Fruit fly (Drosophila melanogaster) whole organism, embryonic: ENCODE results near the gene CG46439.

ENCODE experiments used
- Atf6 ChIP-seq: fragments of 200-800 bp; sonication (Bioruptor generic); IDR thresholded peaks from 2 replicates; pipeline ENCODE4 v1.3.6; 2022; ENCODE audit warnings: missing biosample characterization, missing genetic modification characterization
- CG10267 ChIP-seq: fragments of 200-800 bp; sonication (Bioruptor generic); optimal IDR thresholded peaks from 2 replicates; lab custom pipeline; 2018; ENCODE audit warnings: missing biosample characterization, mild to moderate bottlenecking, missing genetic modification characterization, moderate library complexity
- CG11247 ChIP-seq: fragments of 200-800 bp; sonication (Bioruptor generic); IDR thresholded peaks from 2 replicates; pipeline ENCODE4 v1.3.6; 2022; ENCODE audit warnings: missing biosample characterization, missing genetic modification characterization
- CG12236 ChIP-seq: fragments of 200-800 bp; sonication (Bioruptor generic); optimal IDR thresholded peaks from 2 replicates; lab custom pipeline; 2016; ENCODE audit warnings: missing biosample characterization, missing genetic modification characterization
- CG1233 ChIP-seq: fragments of 200-800 bp; sonication (Bioruptor generic); optimal IDR thresholded peaks from 4 replicates; lab custom pipeline; 2018; ENCODE audit warnings: missing biosample characterization, mild to moderate bottlenecking, missing genetic modification characterization
- CG13123 ChIP-seq: fragments of 200-800 bp; sonication (Bioruptor generic); optimal IDR thresholded peaks from 2 replicates; lab custom pipeline; 2016; ENCODE audit warnings: missing biosample characterization, missing genetic modification characterization
- CG14860 ChIP-seq: fragments of 200-800 bp; sonication (Bioruptor generic); IDR thresholded peaks from 3 replicates; pipeline ENCODE4 v1.3.6; 2022; ENCODE audit warnings: missing biosample characterization, missing genetic modification characterization; ENCODE audit not compliant: partially characterized antibody
- CG15514 ChIP-seq: fragments of 200-800 bp; sonication (Bioruptor generic); optimal IDR thresholded peaks from 3 replicates; lab custom pipeline; 2017; ENCODE audit warnings: missing biosample characterization, missing genetic modification characterization, mild to moderate bottlenecking, moderate library complexity, missing genetic modification reagents
- CG17328 ChIP-seq: fragments of 200-800 bp; sonication (Bioruptor generic); IDR thresholded peaks from 2 replicates; pipeline ENCODE4 v1.3.6; 2022; ENCODE audit warnings: missing biosample characterization, missing genetic modification characterization
- CG1792 ChIP-seq: fragments of 200-800 bp; sonication (Bioruptor generic); optimal IDR thresholded peaks from 2 replicates; lab custom pipeline; 2016; ENCODE audit warnings: missing biosample characterization, missing genetic modification characterization
- CG2875 ChIP-seq: fragments of 200-800 bp; sonication (Bioruptor generic); optimal IDR thresholded peaks from 2 replicates; lab custom pipeline; 2017; ENCODE audit warnings: missing biosample characterization, mild to moderate bottlenecking, missing genetic modification characterization, missing genetic modification reagents
- CG30431 ChIP-seq: fragments of 200-800 bp; sonication (Bioruptor generic); optimal IDR thresholded peaks from 2 replicates; lab custom pipeline; 2017; ENCODE audit warnings: missing biosample characterization, missing genetic modification characterization
- CG32767 ChIP-seq: fragments of 200-800 bp; sonication (Bioruptor generic); IDR thresholded peaks from 2 replicates; pipeline ENCODE4 v1.3.6; 2022; ENCODE audit warnings: missing biosample characterization, missing genetic modification characterization
- CG33557 ChIP-seq: fragments of 200-800 bp; sonication (Bioruptor generic); optimal IDR thresholded peaks from 2 replicates; lab custom pipeline; 2019; ENCODE audit warnings: missing biosample characterization, mild to moderate bottlenecking, missing genetic modification characterization, moderate library complexity
- CG3995 ChIP-seq: fragments of 200-800 bp; sonication (Bioruptor generic); optimal IDR thresholded peaks from 3 replicates; lab custom pipeline; 2016; ENCODE audit warnings: missing biosample characterization, missing genetic modification characterization
- CG4820 ChIP-seq: fragments of 200-800 bp; sonication (Bioruptor generic); optimal IDR thresholded peaks from 3 replicates; lab custom pipeline; 2016; ENCODE audit warnings: missing biosample characterization, missing genetic modification characterization
- CG7786 ChIP-seq: fragments of 200-800 bp; sonication (Bioruptor generic); optimal IDR thresholded peaks from 2 replicates; lab custom pipeline; 2016; ENCODE audit warnings: missing biosample characterization, missing genetic modification characterization
- CG8388 ChIP-seq: fragments of 200-800 bp; sonication (Bioruptor generic); optimal IDR thresholded peaks from 2 replicates; lab custom pipeline; 2019; ENCODE audit warnings: missing biosample characterization, mild to moderate bottlenecking, missing genetic modification characterization, moderate library complexity
- CHES-1-like ChIP-seq: fragments of 200-800 bp; sonication (Bioruptor generic); optimal IDR thresholded peaks from 2 replicates; lab custom pipeline; 2016; ENCODE audit warnings: missing biosample characterization, missing genetic modification characterization
- Chrac-16 ChIP-seq: fragments of 200-800 bp; sonication (Bioruptor generic); optimal IDR thresholded peaks from 3 replicates; lab custom pipeline; 2016; ENCODE audit warnings: missing biosample characterization, missing genetic modification characterization
- Dip2 ChIP-seq: fragments of 200-800 bp; sonication (Bioruptor generic); IDR thresholded peaks from 2 replicates; pipeline ENCODE4 v1.3.6; 2022; ENCODE audit warnings: missing biosample characterization, missing genetic modification characterization
- ERR ChIP-seq: fragments of 200-800 bp; sonication (Bioruptor generic); optimal IDR thresholded peaks from 2 replicates; lab custom pipeline; 2016; ENCODE audit warnings: missing biosample characterization, missing genetic modification characterization
- Ets65A ChIP-seq: fragments of 200-800 bp; sonication (Bioruptor generic); peaks from one replicate; lab custom pipeline; 2016; ENCODE audit warnings: missing biosample characterization, missing genetic modification characterization
- Gug ChIP-seq: fragments of 200-800 bp; sonication (Bioruptor generic); IDR thresholded peaks from 4 replicates; pipeline ENCODE4 v1.3.6; 2022; ENCODE audit warnings: missing biosample characterization, missing genetic modification characterization
- HLH4C ChIP-seq: fragments of 200-800 bp; sonication (Bioruptor generic); IDR thresholded peaks from 3 replicates; pipeline ENCODE4 v1.3.6; 2022; ENCODE audit warnings: missing biosample characterization, missing genetic modification characterization; ENCODE audit not compliant: partially characterized antibody
- Max ChIP-seq: fragments of 200-800 bp; sonication (Bioruptor generic); optimal IDR thresholded peaks from 2 replicates; lab custom pipeline; 2016; ENCODE audit warnings: missing biosample characterization, mild to moderate bottlenecking, missing genetic modification characterization
- Mrtf ChIP-seq: fragments of 200-800 bp; sonication (Bioruptor generic); IDR thresholded peaks from 3 replicates; pipeline ENCODE4 v1.3.6; 2022; ENCODE audit warnings: missing biosample characterization, missing genetic modification characterization
- NC2β ChIP-seq: fragments of 200-800 bp; sonication (Bioruptor generic); optimal IDR thresholded peaks from 2 replicates; lab custom pipeline; 2016; ENCODE audit warnings: missing biosample characterization, missing genetic modification characterization
- NfI ChIP-seq: fragments of 200-800 bp; sonication (Bioruptor generic); optimal IDR thresholded peaks from 3 replicates; lab custom pipeline; 2018; ENCODE audit warnings: missing biosample characterization, mild to moderate bottlenecking, missing genetic modification characterization, moderate library complexity
- Six4 ChIP-seq: fragments of 200-800 bp; sonication (Bioruptor generic); optimal IDR thresholded peaks from 2 replicates; lab custom pipeline; 2016; ENCODE audit warnings: missing biosample characterization, missing genetic modification characterization
- Sry-β ChIP-seq: fragments of 200-800 bp; sonication (Bioruptor generic); optimal IDR thresholded peaks from 2 replicates; lab custom pipeline; 2018; ENCODE audit warnings: missing biosample characterization, mild to moderate bottlenecking, missing genetic modification characterization, moderate library complexity
- ab ChIP-seq: fragments of 200-800 bp; sonication (Bioruptor generic); optimal IDR thresholded peaks from 2 replicates; lab custom pipeline; 2016; ENCODE audit warnings: missing biosample characterization, missing genetic modification characterization
- crc ChIP-seq: fragments of 200-800 bp; sonication (Bioruptor generic); optimal IDR thresholded peaks from 2 replicates; lab custom pipeline; 2016; ENCODE audit warnings: missing biosample characterization, missing genetic modification characterization
- crp ChIP-seq, 2 experiments: fragments of 200-800 bp; sonication (Bioruptor generic); optimal IDR thresholded peaks; 2 replicates in 1 of 2; 3 replicates in 1 of 2; lab custom pipeline; 2017; ENCODE audit warnings: missing biosample characterization in 2 of 2, missing genetic modification characterization in 2 of 2, mild to moderate bottlenecking in 1 of 2, moderate library complexity in 1 of 2
- ems ChIP-seq: fragments of 200-800 bp; sonication (Bioruptor generic); optimal IDR thresholded peaks from 3 replicates; lab custom pipeline; 2016; ENCODE audit warnings: missing biosample characterization, missing genetic modification characterization
- gcm2 ChIP-seq: fragments of 200-800 bp; sonication (Bioruptor generic); optimal IDR thresholded peaks from 2 replicates; lab custom pipeline; 2016; ENCODE audit warnings: missing biosample characterization, missing genetic modification characterization
- insv ChIP-seq, 2 experiments: fragments of 200-800 bp; sonication (Bioruptor generic); optimal IDR thresholded peaks; 3 replicates each; lab custom pipeline; 2016 to 2018; ENCODE audit warnings: missing biosample characterization in 2 of 2, missing genetic modification characterization in 2 of 2
- jing ChIP-seq: fragments of 200-800 bp; sonication (Bioruptor generic); optimal IDR thresholded peaks from 2 replicates; lab custom pipeline; 2018; ENCODE audit warnings: missing biosample characterization, mild to moderate bottlenecking, missing genetic modification characterization
- lab ChIP-seq: fragments of 200-800 bp; sonication (Bioruptor generic); optimal IDR thresholded peaks from 3 replicates; lab custom pipeline; 2017; ENCODE audit warnings: missing biosample characterization, missing genetic modification characterization, mild to moderate bottlenecking, moderate library complexity, missing genetic modification reagents
- nmo ChIP-seq: fragments of 200-800 bp; sonication (Bioruptor generic); optimal IDR thresholded peaks from 2 replicates; lab custom pipeline; 2018; ENCODE audit warnings: missing biosample characterization, mild to moderate bottlenecking, missing genetic modification characterization, moderate library complexity
- pum ChIP-seq: fragments of 200-800 bp; sonication (Bioruptor generic); optimal IDR thresholded peaks from 2 replicates; lab custom pipeline; 2016; ENCODE audit warnings: missing biosample characterization, missing genetic modification characterization
- run ChIP-seq: fragments of 200-800 bp; sonication (Bioruptor generic); optimal IDR thresholded peaks from 3 replicates; lab custom pipeline; 2018; ENCODE audit warnings: missing biosample characterization, mild to moderate bottlenecking, missing genetic modification characterization
- salm ChIP-seq: fragments of 200-800 bp; sonication (Bioruptor generic); optimal IDR thresholded peaks from 2 replicates; lab custom pipeline; 2018; ENCODE audit warnings: missing biosample characterization, mild to moderate bottlenecking, missing genetic modification characterization
- sens-2 ChIP-seq: fragments of 200-800 bp; sonication (Bioruptor generic); IDR thresholded peaks from 2 replicates; pipeline ENCODE4 v1.3.6; 2022; ENCODE audit warnings: missing biosample characterization, missing genetic modification characterization
- slp2 ChIP-seq: fragments of 200-800 bp; sonication (Bioruptor generic); optimal IDR thresholded peaks from 2 replicates; lab custom pipeline; 2016; ENCODE audit warnings: missing biosample characterization, missing genetic modification characterization
- sr ChIP-seq: fragments of 200-800 bp; sonication (Bioruptor generic); IDR thresholded peaks from 3 replicates; pipeline ENCODE4 v1.3.6; 2022; ENCODE audit warnings: missing biosample characterization, missing genetic modification characterization
- tap ChIP-seq: fragments of 200-800 bp; optimal IDR thresholded peaks from 3 replicates; lab custom pipeline; 2019; ENCODE audit warnings: missing biosample characterization, mild to moderate bottlenecking, missing genetic modification characterization, moderate library complexity
- usp ChIP-seq: fragments of >200 bp; optimal IDR thresholded peaks from 2 replicates; lab custom pipeline; 2017; ENCODE audit warnings: missing biosample characterization, missing genetic modification characterization
- zen ChIP-seq: fragments of 200-800 bp; sonication (Bioruptor generic); optimal IDR thresholded peaks from 3 replicates; lab custom pipeline; 2018; ENCODE audit warnings: missing biosample characterization, mild to moderate bottlenecking, missing genetic modification characterization, moderate library complexity
- zf30C ChIP-seq: fragments of 200-800 bp; sonication (Bioruptor generic); optimal IDR thresholded peaks from 3 replicates; lab custom pipeline; 2018; ENCODE audit warnings: missing biosample characterization, mild to moderate bottlenecking, missing genetic modification characterization

Gene CG46439

DNA sequence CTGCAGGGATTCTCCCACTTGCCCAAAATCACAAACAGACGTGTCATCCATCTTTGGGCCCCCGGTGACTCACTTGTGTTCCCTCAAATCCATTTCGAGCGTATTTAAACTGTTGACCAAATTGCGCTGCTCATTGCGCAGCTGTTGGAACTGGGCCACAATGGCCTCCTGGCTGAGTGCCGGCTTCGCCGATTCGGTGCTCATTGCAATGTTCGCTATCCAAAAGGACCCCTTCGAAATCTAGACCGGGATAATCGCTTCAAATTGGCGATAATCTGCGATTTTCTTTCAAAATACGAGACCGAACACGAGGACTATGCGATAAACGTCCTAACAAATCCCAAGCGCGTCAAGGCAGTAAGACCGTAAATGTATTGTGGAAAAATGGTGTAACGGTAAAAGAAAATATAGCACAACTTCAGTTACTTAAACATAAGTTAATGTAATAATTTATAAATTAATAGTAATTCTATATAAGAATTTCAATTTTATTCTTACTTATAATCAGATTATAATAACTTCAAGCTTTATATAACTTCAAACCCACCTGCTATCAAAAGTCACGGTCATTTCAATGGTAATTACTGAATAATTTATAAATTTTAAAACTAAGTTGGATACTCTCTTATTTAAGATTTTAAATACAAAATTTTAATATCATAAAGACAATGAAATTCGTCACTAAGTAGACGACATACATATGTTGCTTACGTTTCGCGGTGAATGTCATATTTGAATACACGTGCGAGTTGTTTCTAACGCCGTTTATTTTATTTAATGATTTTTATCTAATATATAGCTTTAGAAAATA is 21.8 kb downstream of the CG46439 start, which contains the start of the genes Pfdn2 and Noc1 (continued):
- TF ChIP-seq HLH4C, result no peak
- peak; percentile 15 for TF ChIP-seq pum (GFP tag; lab: Kevin White, UChicago)
- TF ChIP-seq zf30C (GFP tag; lab: Kevin White, UChicago), result no peak
- no peak for TF ChIP-seq CG1233 (GFP tag; lab: Kevin White, UChicago)
- no peak for TF ChIP-seq sens-2 (GFP tag; lab: Robert Waterston, UW)
- peak; percentile 81 for TF ChIP-seq nmo (GFP tag; lab: Kevin White, UChicago)
- no peak for TF ChIP-seq CG13123 (GFP tag; lab: Kevin White, UChicago)
- TF ChIP-seq ERR (GFP tag; lab: Kevin White, UChicago), result no peak
- TF ChIP-seq Dip2 (GFP tag; lab: Robert Waterston, UW), result no peak
- peak; percentile 42 for TF ChIP-seq Chrac-16 (GFP tag; lab: Kevin White, UChicago)
- peak; percentile 52 for TF ChIP-seq CG17328 (GFP tag; lab: Robert Waterston, UW)
- no peak for TF ChIP-seq NC2β (GFP tag; lab: Kevin White, UChicago)
- no peak for TF ChIP-seq sr (GFP tag; lab: Robert Waterston, UW)
- peak; percentile 12 for TF ChIP-seq salm (tag; lab: Kevin White, UChicago)
- no peak for TF ChIP-seq lab (GFP tag; lab: Kevin White, UChicago)
- TF ChIP-seq NfI, result peak; percentile 41
- TF ChIP-seq Max (GFP tag; lab: Kevin White, UChicago), result peak; percentile 54
- no peak for TF ChIP-seq ab (GFP tag; lab: Kevin White, UChicago)
- TF ChIP-seq slp2 (GFP tag; lab: Kevin White, UChicago), result no peak
- TF ChIP-seq run (tag; lab: Kevin White, UChicago), result no peak
- TF ChIP-seq usp (GFP tag; lab: Kevin White, UChicago), result no peak
- TF ChIP-seq Atf6 (GFP tag; lab: Robert Waterston, UW), result no peak
- TF ChIP-seq CG8388 (GFP tag; lab: Kevin White, UChicago), result no peak
- TF ChIP-seq zen (tag; lab: Kevin White, UChicago), result no peak
- TF ChIP-seq tap (tag; lab: Kevin White, UChicago), result no peak
- TF ChIP-seq CHES-1-like (GFP tag; lab: Kevin White, UChicago), result no peak
- TF ChIP-seq jing (GFP tag; lab: Kevin White, UChicago), result no peak
- TF ChIP-seq CG30431 (GFP tag; lab: Kevin White, UChicago), result no peak
- TF ChIP-seq CG32767 (GFP tag; lab: Robert Waterston, UW), result 0 out of 2 replicates have a peak, but pooled peaks have one; percentile 30
- TF ChIP-seq CG3995 (GFP tag; lab: Kevin White, UChicago), result peak; percentile 60
- TF ChIP-seq gcm2 (GFP tag; lab: Kevin White, UChicago), result no peak
- peak; percentile 60 for TF ChIP-seq CG10267 (tag; lab: Kevin White, UChicago)
- peak; percentile 83 for TF ChIP-seq Ets65A (GFP tag; lab: Kevin White, UChicago)
- TF ChIP-seq Sry-β (GFP tag; lab: Kevin White, UChicago), result no peak
- no peak for TF ChIP-seq CG2875
- no peak for TF ChIP-seq CG1792 (GFP tag; lab: Kevin White, UChicago)
- TF ChIP-seq CG15514, result no peak
- peak; percentile 47 for TF ChIP-seq Six4 (GFP tag; lab: Kevin White, UChicago)
- TF ChIP-seq ems (GFP tag; lab: Kevin White, UChicago), result no peak
- no peak for TF ChIP-seq CG11247
- 0 out of 4 replicates have a peak, but pooled peaks have one; percentile 33 for TF ChIP-seq Gug (GFP tag; lab: Robert Waterston, UW)
- TF ChIP-seq CG14860 (GFP tag; lab: Robert Waterston, UW), result no peak
- no peak for TF ChIP-seq crc (GFP tag; lab: Kevin White, UChicago)
- no peak for TF ChIP-seq insv (GFP tag; optimal IDR thresholded peaks at IDR 0.05; lab: Kevin White, UChicago)
- no peak for TF ChIP-seq Mrtf (GFP tag; lab: Robert Waterston, UW)
- peak; percentile 30 for TF ChIP-seq CG33557 (GFP tag; lab: Kevin White, UChicago)
- TF ChIP-seq CG12236 (GFP tag; lab: Kevin White, UChicago), result no peak
- TF ChIP-seq CG4820, result peak; percentile 34
- TF ChIP-seq crp (GFP tag; optimal IDR thresholded peaks at IDR 0.05; lab: Kevin White, UChicago), result peak in 1 of 2 experiments; percentile 66
- no peak for TF ChIP-seq CG7786
